Worm (Caenorhabditis elegans): ENCODE measurements around the gene K01A12.2.

DNA sequence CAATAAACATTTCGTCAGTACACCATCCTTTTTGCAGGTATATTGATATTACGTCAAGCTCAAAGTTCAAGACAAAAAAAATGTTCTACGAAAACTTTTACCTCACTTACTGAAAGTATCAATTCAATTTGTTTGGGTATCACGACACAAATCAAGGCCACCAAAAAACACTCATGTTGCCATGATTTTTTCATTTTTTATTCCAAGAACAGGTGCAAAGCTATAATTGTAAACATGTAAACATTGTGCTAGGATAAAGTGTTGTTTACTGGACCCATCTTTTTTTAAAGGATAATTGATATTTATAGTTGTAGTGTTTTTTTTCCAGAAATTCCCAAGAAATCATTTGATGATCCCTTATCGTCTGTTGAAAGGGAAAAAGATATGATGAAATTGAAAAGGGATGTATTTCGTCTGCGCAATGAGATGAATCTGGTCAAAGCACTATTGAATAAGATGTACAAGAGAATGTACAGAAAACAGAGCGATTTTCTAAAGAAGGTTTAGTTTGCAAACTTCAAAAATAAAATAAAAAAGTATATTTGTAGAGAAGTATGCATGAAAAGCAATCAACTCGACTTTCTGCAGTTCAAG lies 30.3 kb upstream of the K01A12.2 start:
- TF ChIP-seq fkh-4 (tag; optimal IDR thresholded peaks at IDR 0.05; ENCODE audit: borderline replicate concordance) (no peak), mep-1 (tag; optimal IDR thresholded peaks at IDR 0.05) (no peak), elt-2 (tag; optimal IDR thresholded peaks at IDR 0.05) (no peak), egl-13 (tag; optimal IDR thresholded peaks at IDR 0.05) (no peak), fos-1 (tag; optimal IDR thresholded peaks at IDR 0.05) (no peak), pag-3 (tag; optimal IDR thresholded peaks at IDR 0.05; ENCODE audit: borderline replicate concordance, insufficient read depth) (no peak), isw-1 (GFP tag; IDR thresholded peaks at IDR 0.05) (no peak), egl-27 (tag; optimal IDR thresholded peaks at IDR 0.05) (no peak), nhr-11 (tag; optimal IDR thresholded peaks at IDR 0.05) (no peak), nhr-77 (tag; optimal IDR thresholded peaks at IDR 0.05) (no peak), ama-1 (optimal IDR thresholded peaks at IDR 0.05) (no peak), aha-1 (tag; optimal IDR thresholded peaks at IDR 0.05) (no peak), hpl-2 (GFP tag; optimal IDR thresholded peaks at IDR 0.05) (no peak)

Measured in whole organism, L1 larva.